Fruit fly (Drosophila melanogaster) whole organism, embryonic: ENCODE data around the gene tipE.

Experiments
- Adf1 ChIP-seq: fragments of 200-800 bp; sonication (Bioruptor generic); IDR thresholded peaks from 2 replicates; pipeline ENCODE4 v1.3.6; 2022; ENCODE audit warnings: missing biosample characterization, missing genetic modification characterization
- Asciz ChIP-seq: fragments of 200-800 bp; sonication (Bioruptor generic); optimal IDR thresholded peaks from 2 replicates; lab custom pipeline; 2017; ENCODE audit warnings: missing biosample characterization, mild to moderate bottlenecking, missing genetic modification characterization, missing genetic modification reagents
- BEAF-32 ChIP-seq: fragments of 200-800 bp; sonication (Bioruptor generic); optimal IDR thresholded peaks from 3 replicates; lab custom pipeline; 2017; ENCODE audit warnings: missing biosample characterization, missing genetic modification characterization, mild to moderate bottlenecking, moderate library complexity, missing genetic modification reagents
- CG10366 ChIP-seq: fragments of 200-800 bp; sonication (Bioruptor generic); IDR thresholded peaks from 2 replicates; pipeline ENCODE4 v1.3.6; 2022; ENCODE audit warnings: missing biosample characterization, missing genetic modification characterization
- CG11504 ChIP-seq: fragments of 200-800 bp; sonication (Bioruptor generic); optimal IDR thresholded peaks from 3 replicates; lab custom pipeline; 2019; ENCODE audit warnings: missing biosample characterization, mild to moderate bottlenecking, missing genetic modification characterization, moderate library complexity
- CG11723 ChIP-seq: fragments of 200-800 bp; sonication (Bioruptor generic); optimal IDR thresholded peaks from 2 replicates; lab custom pipeline; 2017; ENCODE audit warnings: missing biosample characterization, mild to moderate bottlenecking, missing genetic modification characterization
- CG12744 ChIP-seq: fragments of 200-800 bp; sonication (Bioruptor generic); optimal IDR thresholded peaks from 2 replicates; lab custom pipeline; 2016; ENCODE audit warnings: missing biosample characterization, missing genetic modification characterization
- CG17612 ChIP-seq: fragments of 200-800 bp; sonication (Bioruptor generic); IDR thresholded peaks from 2 replicates; pipeline ENCODE4 v1.3.6; 2022; ENCODE audit warnings: missing biosample characterization, missing genetic modification characterization
- CG2889 ChIP-seq: fragments of 200-800 bp; sonication (Bioruptor generic); IDR thresholded peaks from 3 replicates; pipeline ENCODE4 v1.3.6; 2022; ENCODE audit warnings: missing biosample characterization, missing genetic modification characterization
- CG31224 ChIP-seq: fragments of 200-800 bp; sonication (Bioruptor generic); IDR thresholded peaks from 2 replicates; pipeline ENCODE4 v1.3.6; 2022; ENCODE audit warnings: missing biosample characterization, missing genetic modification characterization
- CG34422 ChIP-seq: fragments of 200-800 bp; sonication (Bioruptor generic); IDR thresholded peaks from 3 replicates; pipeline ENCODE4 v1.3.6; 2022; ENCODE audit warnings: missing biosample characterization, missing genetic modification characterization
- CG3995 ChIP-seq: fragments of 200-800 bp; sonication (Bioruptor generic); optimal IDR thresholded peaks from 3 replicates; lab custom pipeline; 2016; ENCODE audit warnings: missing biosample characterization, missing genetic modification characterization
- CG4617 ChIP-seq: fragments of 200-800 bp; sonication (Bioruptor generic); optimal IDR thresholded peaks from 3 replicates; lab custom pipeline; 2016; ENCODE audit warnings: missing biosample characterization, missing genetic modification characterization, borderline replicate concordance
- CG4730 ChIP-seq: fragments of 200-800 bp; sonication (Bioruptor generic); IDR thresholded peaks from 2 replicates; pipeline ENCODE4 v1.3.6; 2022; ENCODE audit warnings: missing biosample characterization, missing genetic modification characterization
- CG6654 ChIP-seq: fragments of 200-800 bp; sonication (Bioruptor generic); optimal IDR thresholded peaks from 2 replicates; lab custom pipeline; 2017; ENCODE audit warnings: missing biosample characterization, mild to moderate bottlenecking, missing genetic modification characterization
- CG7271 ChIP-seq: fragments of 200-800 bp; sonication (Bioruptor generic); optimal IDR thresholded peaks from 2 replicates; lab custom pipeline; 2018; ENCODE audit warnings: missing biosample characterization, mild to moderate bottlenecking, missing genetic modification characterization, moderate library complexity
- CG7357 ChIP-seq: fragments of 200-800 bp; sonication (Bioruptor generic); IDR thresholded peaks from 3 replicates; pipeline ENCODE4 v1.3.6; 2022; ENCODE audit warnings: missing biosample characterization, missing genetic modification characterization
- Camta ChIP-seq: fragments of 200-800 bp; sonication (Bioruptor generic); optimal IDR thresholded peaks from 2 replicates; lab custom pipeline; 2016; ENCODE audit warnings: missing biosample characterization, missing genetic modification characterization
- Dek ChIP-seq: fragments of 200-800 bp; sonication (Bioruptor generic); optimal IDR thresholded peaks from 3 replicates; lab custom pipeline; 2019; ENCODE audit warnings: missing biosample characterization, mild to moderate bottlenecking, missing genetic modification characterization, moderate library complexity
- Gsc ChIP-seq: fragments of 200-800 bp; sonication (Bioruptor generic); IDR thresholded peaks from 2 replicates; pipeline ENCODE4 v1.3.6; 2022; ENCODE audit warnings: missing biosample characterization, missing genetic modification characterization
- Lpt ChIP-seq: fragments of >200 bp; optimal IDR thresholded peaks from 2 replicates; lab custom pipeline; 2018; ENCODE audit warnings: missing biosample characterization, missing genetic modification characterization
- MBD-R2 ChIP-seq: fragments of 200-800 bp; sonication (Bioruptor generic); IDR thresholded peaks from 2 replicates; pipeline ENCODE4 v1.3.6; 2022; ENCODE audit warnings: missing biosample characterization, missing genetic modification characterization
- NC2α ChIP-seq: fragments of 200-800 bp; sonication (Bioruptor generic); optimal IDR thresholded peaks from 2 replicates; lab custom pipeline; 2016; ENCODE audit warnings: missing biosample characterization, missing genetic modification characterization
- Neu2 ChIP-seq: fragments of 200-800 bp; sonication (Bioruptor generic); optimal IDR thresholded peaks from 3 replicates; lab custom pipeline; 2016; ENCODE audit warnings: missing biosample characterization, missing genetic modification characterization, borderline replicate concordance
- Nf-YC ChIP-seq: fragments of 200-800 bp; optimal IDR thresholded peaks from 3 replicates; lab custom pipeline; 2019; ENCODE audit warnings: missing biosample characterization, mild to moderate bottlenecking, missing genetic modification characterization, moderate library complexity
- bsh ChIP-seq, 2 experiments: fragments of 200-800 bp; sonication (Bioruptor generic); optimal IDR thresholded peaks; 2 replicates each; lab custom pipeline; 2017 to 2018; ENCODE audit warnings: mild to moderate bottlenecking in 2 of 2, missing biosample characterization in 2 of 2, missing genetic modification characterization in 2 of 2, moderate library complexity in 1 of 2
- cas ChIP-seq: fragments of 200-800 bp; sonication (Bioruptor generic); IDR thresholded peaks from 2 replicates; pipeline ENCODE4 v1.3.6; 2022; ENCODE audit warnings: missing biosample characterization, missing genetic modification characterization
- cg ChIP-seq: fragments of 200-800 bp; sonication (Bioruptor generic); optimal IDR thresholded peaks from 3 replicates; lab custom pipeline; 2019; ENCODE audit warnings: missing biosample characterization, mild to moderate bottlenecking, missing genetic modification characterization, moderate library complexity
- corto ChIP-seq: fragments of 200-800 bp; sonication (Bioruptor generic); optimal IDR thresholded peaks from 2 replicates; lab custom pipeline; 2016; ENCODE audit warnings: missing biosample characterization, mild to moderate bottlenecking, missing genetic modification characterization, moderate library complexity
- crp ChIP-seq, 2 experiments: fragments of 200-800 bp; sonication (Bioruptor generic); optimal IDR thresholded peaks; 2 replicates in 1 of 2; 3 replicates in 1 of 2; lab custom pipeline; 2017; ENCODE audit warnings: missing biosample characterization in 2 of 2, missing genetic modification characterization in 2 of 2, mild to moderate bottlenecking in 1 of 2, moderate library complexity in 1 of 2
- disco-r ChIP-seq: fragments of 200-800 bp; sonication (Bioruptor generic); optimal IDR thresholded peaks from 2 replicates; lab custom pipeline; 2016; ENCODE audit warnings: missing biosample characterization, missing genetic modification characterization
- en ChIP-seq: fragments of 200-800 bp; sonication (Bioruptor generic); optimal IDR thresholded peaks from 2 replicates; lab custom pipeline; 2016; ENCODE audit warnings: missing biosample characterization, missing genetic modification characterization
- exex ChIP-seq: fragments of 200-800 bp; sonication (Bioruptor generic); optimal IDR thresholded peaks from 4 replicates; lab custom pipeline; 2018; ENCODE audit warnings: missing biosample characterization, mild to moderate bottlenecking, missing genetic modification characterization, moderate library complexity
- gcm ChIP-seq: fragments of 200-800 bp; sonication (Bioruptor generic); optimal IDR thresholded peaks from 2 replicates; lab custom pipeline; 2019; ENCODE audit warnings: missing biosample characterization, mild to moderate bottlenecking, missing genetic modification characterization, moderate library complexity
- jigr1 ChIP-seq: fragments of 200-800 bp; sonication (Bioruptor generic); IDR thresholded peaks from 3 replicates; pipeline ENCODE4 v1.3.6; 2022; ENCODE audit warnings: missing biosample characterization, missing genetic modification characterization
- klu ChIP-seq: fragments of 200-800 bp; sonication (Bioruptor generic); IDR thresholded peaks from 2 replicates; pipeline ENCODE4 v1.3.6; 2022; ENCODE audit warnings: missing biosample characterization, missing genetic modification characterization
- lilli ChIP-seq: fragments of 200-800 bp; sonication (Bioruptor generic); optimal IDR thresholded peaks from 3 replicates; lab custom pipeline; 2016; ENCODE audit warnings: missing biosample characterization, missing genetic modification characterization
- luna ChIP-seq: fragments of 200-800 bp; sonication (Bioruptor generic); optimal IDR thresholded peaks from 2 replicates; lab custom pipeline; 2016; ENCODE audit warnings: missing biosample characterization, missing genetic modification characterization
- onecut ChIP-seq: fragments of 200-800 bp; sonication (Bioruptor generic); IDR thresholded peaks from 2 replicates; pipeline ENCODE4 v1.3.6; 2022; ENCODE audit warnings: missing biosample characterization, missing genetic modification characterization
- pan ChIP-seq, 4 experiments: fragments of >200 bp in 3 of 4; fragments of 200-800 bp in 1 of 4; sonication (Bioruptor generic) in 1 of 4; optimal IDR thresholded peaks in 3 of 4; IDR thresholded peaks in 1 of 4; 2 replicates each; pipeline versions ENCODE4 v1.3.6 to Lab custom; 2017 to 2022; ENCODE audit warnings: missing biosample characterization in 2 of 4, missing genetic modification characterization in 2 of 4, mixed read lengths in 1 of 4
- pho ChIP-seq: fragments of 200-800 bp; sonication (Bioruptor generic); optimal IDR thresholded peaks from 2 replicates; lab custom pipeline; 2016; ENCODE audit warnings: missing biosample characterization, missing genetic modification characterization
- pnt ChIP-seq: fragments of 200-800 bp; sonication (Bioruptor generic); optimal IDR thresholded peaks from 3 replicates; lab custom pipeline; 2016; ENCODE audit warnings: missing biosample characterization, missing genetic modification characterization
- run ChIP-seq: fragments of 200-800 bp; sonication (Bioruptor generic); optimal IDR thresholded peaks from 3 replicates; lab custom pipeline; 2018; ENCODE audit warnings: missing biosample characterization, mild to moderate bottlenecking, missing genetic modification characterization
- sc ChIP-seq, 3 experiments: fragments of >200 bp in 2 of 3; fragments of 200-800 bp in 1 of 3; sonication (Bioruptor generic) in 1 of 3; optimal IDR thresholded peaks; 2 replicates in 2 of 3; 3 replicates in 1 of 3; lab custom pipeline; 2017; ENCODE audit warnings: mild to moderate bottlenecking in 1 of 3, missing biosample characterization in 1 of 3, missing genetic modification characterization in 1 of 3, missing genetic modification reagents in 1 of 3
- scrt ChIP-seq: fragments of 200-800 bp; sonication (Bioruptor generic); optimal IDR thresholded peaks from 2 replicates; lab custom pipeline; 2018; ENCODE audit warnings: missing biosample characterization, mild to moderate bottlenecking, missing genetic modification characterization, moderate library complexity
- slbo ChIP-seq: fragments of 200-800 bp; sonication (Bioruptor generic); IDR thresholded peaks from 2 replicates; pipeline ENCODE4 v1.3.6; 2022; ENCODE audit warnings: missing biosample characterization, missing genetic modification characterization
- slp2 ChIP-seq: fragments of 200-800 bp; sonication (Bioruptor generic); optimal IDR thresholded peaks from 2 replicates; lab custom pipeline; 2016; ENCODE audit warnings: missing biosample characterization, missing genetic modification characterization
- twi ChIP-seq: fragments of 200-800 bp; optimal IDR thresholded peaks from 2 replicates; lab custom pipeline; 2019; ENCODE audit warnings: missing biosample characterization, mild to moderate bottlenecking, missing genetic modification characterization, moderate library complexity

tipE gene

DNA sequence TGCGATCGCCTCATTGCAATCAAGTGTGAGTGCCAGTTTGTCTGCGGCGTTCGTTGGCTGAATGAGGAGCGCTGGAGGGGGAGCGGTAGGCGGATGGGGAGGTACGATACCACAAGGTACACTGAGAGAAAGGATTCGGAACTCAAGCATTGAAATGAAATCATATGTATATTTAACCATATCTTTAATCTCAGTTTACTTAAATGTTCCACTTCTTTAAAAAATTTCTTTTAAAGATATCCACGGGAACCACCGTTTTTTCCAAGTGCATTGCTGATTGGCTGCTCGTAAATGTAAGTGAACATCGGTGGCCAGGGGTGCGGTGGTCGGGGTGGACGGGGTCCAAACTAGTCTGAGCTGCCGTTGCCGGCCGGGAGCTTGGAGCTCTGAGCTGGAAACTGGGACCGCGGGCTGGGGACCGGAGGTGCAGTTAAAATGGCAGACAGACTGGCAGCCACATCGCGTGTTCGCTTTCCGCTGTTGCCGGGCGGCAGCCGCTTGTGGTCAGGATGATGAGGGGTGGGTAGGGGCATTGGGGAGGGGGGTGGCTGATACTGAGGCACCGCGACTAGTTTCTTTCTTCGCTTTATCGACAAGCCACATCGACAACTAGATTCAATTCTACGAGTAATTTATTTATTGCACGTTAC, 40.0 kb downstream of the tipE start (continued):
- TF ChIP-seq disco-r (peak; percentile 87), gcm (peak; percentile 96), Asciz (GFP tag; lab: Kevin White, UChicago) (peak; percentile 95), scrt (peak; percentile 85), CG11723 (peak; percentile 96), slp2 (GFP tag; lab: Kevin White, UChicago) (peak; percentile 94), CG7357 (GFP tag; lab: Robert Waterston, UW) (peak; percentile 90), pnt (GFP tag; lab: Kevin White, UChicago) (peak; percentile 95), pan (optimal IDR thresholded peaks at IDR 0.05; lab: Kevin White, UChicago) (no peak), pan (GFP tag; optimal IDR thresholded peaks at IDR 0.05 in 1 of 2, IDR thresholded peaks at IDR 0.05 in 1 of 2) (peak in 1 of 2 experiments; percentile 97), BEAF-32 (GFP tag; lab: Kevin White, UChicago) (no peak), CG3995 (GFP tag; lab: Kevin White, UChicago) (peak; percentile 18), en (GFP tag; lab: Kevin White, UChicago) (peak; percentile 89), Adf1 (peak; percentile 52), twi (tag; lab: Kevin White, UChicago) (peak; percentile 94), corto (peak; percentile 83), CG11504 (tag; lab: Kevin White, UChicago) (peak; percentile 97), CG6654 (peak; percentile 88), exex (tag; lab: Kevin White, UChicago) (peak; percentile 51), pho (GFP tag; lab: Kevin White, UChicago) (peak; percentile 78), bsh (GFP tag; optimal IDR thresholded peaks at IDR 0.05; lab: Kevin White, UChicago) (peak; percentile 95 to 99), onecut (GFP tag; lab: Robert Waterston, UW) (peak; percentile 95), CG7271 (tag; lab: Kevin White, UChicago) (peak; percentile 81), MBD-R2 (GFP tag; lab: Robert Waterston, UW) (peak; percentile 84), Lpt (GFP tag; lab: Kevin White, UChicago) (no peak), CG34422 (GFP tag; lab: Robert Waterston, UW) (peak; percentile 97), CG12744 (GFP tag; lab: Kevin White, UChicago) (peak; percentile 74), CG17612 (peak; percentile 72), CG2889 (GFP tag; lab: Robert Waterston, UW) (peak; percentile 91), luna (GFP tag; lab: Kevin White, UChicago) (no peak), Dek (tag; lab: Kevin White, UChicago) (peak; percentile 92), CG31224 (peak; percentile 82), CG10366 (peak; percentile 98), CG4730 (GFP tag; lab: Robert Waterston, UW) (peak; percentile 93), sc (optimal IDR thresholded peaks at IDR 0.05; lab: Kevin White, UChicago) (no peak), sc (GFP tag; optimal IDR thresholded peaks at IDR 0.05; lab: Kevin White, UChicago) (peak; percentile 95), jigr1 (GFP tag; lab: Robert Waterston, UW) (peak; percentile 93), Gsc (peak; percentile 94), slbo (GFP tag; lab: Robert Waterston, UW) (peak; percentile 92), Nf-YC (tag; lab: Kevin White, UChicago) (peak; percentile 85), crp (GFP tag; optimal IDR thresholded peaks at IDR 0.05; lab: Kevin White, UChicago) (peak in 1 of 2 experiments; percentile 68), run (tag; lab: Kevin White, UChicago) (peak; percentile 92), lilli (GFP tag; lab: Kevin White, UChicago) (peak; percentile 88), NC2α (GFP tag; lab: Kevin White, UChicago) (peak; percentile 94), Neu2 (GFP tag; lab: Kevin White, UChicago) (peak; percentile 23), klu (peak; percentile 87), Camta (peak; percentile 93), CG4617 (peak; percentile 88), cg (GFP tag; lab: Kevin White, UChicago) (peak; percentile 27), cas (GFP tag; lab: Robert Waterston, UW) (peak; percentile 67; the same call in 1 of the 2 replicates)
